Fruit fly (Drosophila melanogaster) whole organism, embryonic: ENCODE data around the gene CG7101.

ENCODE experiments used
- BtbVII ChIP-seq: fragments of 200-800 bp; sonication (Bioruptor generic); optimal IDR thresholded peaks from 3 replicates; lab custom pipeline; 2017; ENCODE audit warnings: missing biosample characterization, mild to moderate bottlenecking, missing genetic modification characterization
- Bteb2 ChIP-seq: fragments of 200-800 bp; sonication (Bioruptor generic); optimal IDR thresholded peaks from 2 replicates; lab custom pipeline; 2016; ENCODE audit warnings: missing biosample characterization, missing genetic modification characterization
- CG1024 ChIP-seq: fragments of 200-800 bp; sonication (Bioruptor generic); IDR thresholded peaks from 2 replicates; pipeline ENCODE4 v1.3.6; 2022; ENCODE audit warnings: missing biosample characterization, missing genetic modification characterization
- CG11398 ChIP-seq: fragments of 200-800 bp; sonication (Bioruptor generic); optimal IDR thresholded peaks from 2 replicates; lab custom pipeline; 2016; ENCODE audit warnings: missing biosample characterization, missing genetic modification characterization
- CG12104 ChIP-seq: fragments of 200-800 bp; sonication (Bioruptor generic); optimal IDR thresholded peaks from 3 replicates; lab custom pipeline; 2016; ENCODE audit warnings: missing biosample characterization, missing genetic modification characterization
- CG12155 ChIP-seq: fragments of 200-800 bp; sonication (Bioruptor generic); optimal IDR thresholded peaks from 3 replicates; lab custom pipeline; 2016; ENCODE audit warnings: missing biosample characterization, missing genetic modification characterization
- CG12299 ChIP-seq: fragments of 200-800 bp; sonication (Bioruptor generic); optimal IDR thresholded peaks from 2 replicates; lab custom pipeline; 2018; ENCODE audit warnings: missing biosample characterization, mild to moderate bottlenecking, missing genetic modification characterization
- CG12769 ChIP-seq: fragments of 200-800 bp; sonication (Bioruptor generic); optimal IDR thresholded peaks from 2 replicates; lab custom pipeline; 2019; ENCODE audit warnings: missing biosample characterization, mild to moderate bottlenecking, missing genetic modification characterization, moderate library complexity
- CG15269 ChIP-seq: fragments of 200-800 bp; sonication (Bioruptor generic); optimal IDR thresholded peaks from 2 replicates; lab custom pipeline; 2018; ENCODE audit warnings: missing biosample characterization, mild to moderate bottlenecking, missing genetic modification characterization, moderate library complexity
- CG16779 ChIP-seq: fragments of 200-800 bp; sonication (Bioruptor generic); IDR thresholded peaks from 2 replicates; pipeline ENCODE4 v1.3.6; 2022; ENCODE audit warnings: missing biosample characterization, missing genetic modification characterization
- CG16863 ChIP-seq: fragments of 200-800 bp; sonication (Bioruptor generic); optimal IDR thresholded peaks from 3 replicates; lab custom pipeline; 2016; ENCODE audit warnings: missing biosample characterization, missing genetic modification characterization
- CG17829 ChIP-seq: fragments of 200-800 bp; optimal IDR thresholded peaks from 2 replicates; lab custom pipeline; 2019; ENCODE audit warnings: missing biosample characterization, mild to moderate bottlenecking, missing genetic modification characterization, moderate library complexity
- CG18262 ChIP-seq: fragments of 200-800 bp; optimal IDR thresholded peaks from 3 replicates; lab custom pipeline; 2019; ENCODE audit warnings: missing biosample characterization, mild to moderate bottlenecking, missing genetic modification characterization, moderate library complexity
- CG2120 ChIP-seq: fragments of 200-800 bp; sonication (Bioruptor generic); optimal IDR thresholded peaks from 3 replicates; lab custom pipeline; 2016; ENCODE audit warnings: missing biosample characterization, missing genetic modification characterization
- CG30431 ChIP-seq: fragments of 200-800 bp; sonication (Bioruptor generic); optimal IDR thresholded peaks from 2 replicates; lab custom pipeline; 2017; ENCODE audit warnings: missing biosample characterization, missing genetic modification characterization
- CG32772 ChIP-seq: fragments of 200-800 bp; sonication (Bioruptor generic); IDR thresholded peaks from 2 replicates; pipeline ENCODE4 v1.3.6; 2022; ENCODE audit warnings: missing biosample characterization, missing genetic modification characterization
- CG34422 ChIP-seq: fragments of 200-800 bp; sonication (Bioruptor generic); IDR thresholded peaks from 3 replicates; pipeline ENCODE4 v1.3.6; 2022; ENCODE audit warnings: missing biosample characterization, missing genetic modification characterization
- CG3838 ChIP-seq: fragments of 200-800 bp; sonication (Bioruptor generic); optimal IDR thresholded peaks from 3 replicates; lab custom pipeline; 2016; ENCODE audit warnings: missing biosample characterization, missing genetic modification characterization
- CG43689 ChIP-seq: fragments of 200-800 bp; sonication (Bioruptor generic); IDR thresholded peaks from 2 replicates; pipeline ENCODE4 v1.3.6; 2022; ENCODE audit warnings: missing biosample characterization, missing genetic modification characterization
- CG6813 ChIP-seq: fragments of 200-800 bp; sonication (Bioruptor generic); optimal IDR thresholded peaks from 2 replicates; lab custom pipeline; 2017; ENCODE audit warnings: missing biosample characterization, missing genetic modification characterization, mild to moderate bottlenecking, moderate library complexity, missing genetic modification reagents
- CHES-1-like ChIP-seq: fragments of 200-800 bp; sonication (Bioruptor generic); optimal IDR thresholded peaks from 2 replicates; lab custom pipeline; 2016; ENCODE audit warnings: missing biosample characterization, missing genetic modification characterization
- Camta ChIP-seq: fragments of 200-800 bp; sonication (Bioruptor generic); optimal IDR thresholded peaks from 2 replicates; lab custom pipeline; 2016; ENCODE audit warnings: missing biosample characterization, missing genetic modification characterization
- Elba2 ChIP-seq: fragments of 200-800 bp; sonication (Bioruptor generic); optimal IDR thresholded peaks from 3 replicates; lab custom pipeline; 2016; ENCODE audit warnings: missing biosample characterization, missing genetic modification characterization
- NFAT ChIP-seq: fragments of 200-800 bp; sonication (Bioruptor generic); IDR thresholded peaks from 2 replicates; pipeline ENCODE4 v1.3.6; 2022; ENCODE audit warnings: missing biosample characterization, missing genetic modification characterization
- Ptx1 ChIP-seq: fragments of 200-800 bp; sonication (Bioruptor generic); IDR thresholded peaks from 2 replicates; pipeline ENCODE4 v1.3.6; 2022; ENCODE audit warnings: missing biosample characterization, missing genetic modification characterization
- Ravus ChIP-seq: fragments of 200-800 bp; sonication (Bioruptor generic); IDR thresholded peaks from 2 replicates; pipeline ENCODE4 v1.3.6; 2022; ENCODE audit warnings: missing biosample characterization, missing genetic modification characterization
- Scr ChIP-seq: fragments of 200-800 bp; sonication (Bioruptor generic); IDR thresholded peaks from 2 replicates; pipeline ENCODE4 v1.3.6; 2022; ENCODE audit warnings: missing biosample characterization, missing genetic modification characterization; ENCODE audit not compliant: partially characterized antibody
- Six4 ChIP-seq: fragments of 200-800 bp; sonication (Bioruptor generic); optimal IDR thresholded peaks from 2 replicates; lab custom pipeline; 2016; ENCODE audit warnings: missing biosample characterization, missing genetic modification characterization
- bsh ChIP-seq, 2 experiments: fragments of 200-800 bp; sonication (Bioruptor generic); optimal IDR thresholded peaks; 2 replicates each; lab custom pipeline; 2017 to 2018; ENCODE audit warnings: mild to moderate bottlenecking in 2 of 2, missing biosample characterization in 2 of 2, missing genetic modification characterization in 2 of 2, moderate library complexity in 1 of 2
- btn ChIP-seq: fragments of 200-800 bp; sonication (Bioruptor generic); optimal IDR thresholded peaks from 2 replicates; lab custom pipeline; 2016; ENCODE audit warnings: missing biosample characterization, missing genetic modification characterization
- cato ChIP-seq: fragments of 200-800 bp; sonication (Bioruptor generic); optimal IDR thresholded peaks from 2 replicates; lab custom pipeline; 2016; ENCODE audit warnings: missing biosample characterization, missing genetic modification characterization, borderline replicate concordance
- corto ChIP-seq: fragments of 200-800 bp; sonication (Bioruptor generic); optimal IDR thresholded peaks from 2 replicates; lab custom pipeline; 2016; ENCODE audit warnings: missing biosample characterization, mild to moderate bottlenecking, missing genetic modification characterization, moderate library complexity
- cwo ChIP-seq: fragments of 200-800 bp; sonication (Bioruptor generic); optimal IDR thresholded peaks from 3 replicates; lab custom pipeline; 2017; ENCODE audit warnings: missing biosample characterization, missing genetic modification characterization, mild to moderate bottlenecking, moderate library complexity, missing genetic modification reagents
- dati ChIP-seq: fragments of 200-800 bp; sonication (Bioruptor generic); IDR thresholded peaks from 2 replicates; pipeline ENCODE4 v1.3.6; 2022; ENCODE audit warnings: missing biosample characterization, missing genetic modification characterization
- ewg ChIP-seq: fragments of 200-800 bp; sonication (Bioruptor generic); optimal IDR thresholded peaks from 3 replicates; lab custom pipeline; 2017; ENCODE audit warnings: mild to moderate bottlenecking, missing biosample characterization, missing genetic modification reagents, missing genetic modification characterization
- fru ChIP-seq: fragments of >200 bp; optimal IDR thresholded peaks from 2 replicates; lab custom pipeline; 2017
- kah ChIP-seq: fragments of 200-800 bp; sonication (Bioruptor generic); optimal IDR thresholded peaks from 2 replicates; lab custom pipeline; 2018; ENCODE audit warnings: missing biosample characterization, mild to moderate bottlenecking, missing genetic modification characterization
- lola ChIP-seq, 3 experiments: fragments of >200 bp in 2 of 3; fragments of 200-800 bp in 1 of 3; sonication (Bioruptor generic) in 1 of 3; optimal IDR thresholded peaks; 2 replicates each; lab custom pipeline; 2017 to 2019; ENCODE audit warnings: missing biosample characterization in 3 of 3, missing genetic modification characterization in 3 of 3, mild to moderate bottlenecking in 1 of 3, moderate library complexity in 1 of 3
- nmo ChIP-seq: fragments of 200-800 bp; sonication (Bioruptor generic); optimal IDR thresholded peaks from 2 replicates; lab custom pipeline; 2018; ENCODE audit warnings: missing biosample characterization, mild to moderate bottlenecking, missing genetic modification characterization, moderate library complexity
- pb ChIP-seq: fragments of 200-800 bp; sonication (Bioruptor generic); optimal IDR thresholded peaks from 3 replicates; lab custom pipeline; 2016; ENCODE audit warnings: missing biosample characterization, missing genetic modification characterization
- peb ChIP-seq: fragments of 200-800 bp; sonication (Bioruptor generic); IDR thresholded peaks from 2 replicates; pipeline ENCODE4 v1.3.6; 2022; ENCODE audit warnings: missing biosample characterization, missing genetic modification characterization
- pros ChIP-seq: fragments of 200-800 bp; sonication (Bioruptor generic); optimal IDR thresholded peaks from 3 replicates; lab custom pipeline; 2019; ENCODE audit warnings: missing biosample characterization, mild to moderate bottlenecking, missing genetic modification characterization, moderate library complexity
- pum ChIP-seq: fragments of 200-800 bp; sonication (Bioruptor generic); optimal IDR thresholded peaks from 2 replicates; lab custom pipeline; 2016; ENCODE audit warnings: missing biosample characterization, missing genetic modification characterization
- scrt ChIP-seq: fragments of 200-800 bp; sonication (Bioruptor generic); optimal IDR thresholded peaks from 2 replicates; lab custom pipeline; 2018; ENCODE audit warnings: missing biosample characterization, mild to moderate bottlenecking, missing genetic modification characterization, moderate library complexity
- sd ChIP-seq: fragments of 200-800 bp; sonication (Bioruptor generic); optimal IDR thresholded peaks from 3 replicates; lab custom pipeline; 2018; ENCODE audit warnings: missing biosample characterization, mild to moderate bottlenecking, missing genetic modification characterization, moderate library complexity
- sna ChIP-seq: fragments of 200-800 bp; sonication (Bioruptor generic); IDR thresholded peaks from 2 replicates; pipeline ENCODE4 v1.3.6; 2022; ENCODE audit warnings: missing biosample characterization, missing genetic modification characterization; ENCODE audit not compliant: partially characterized antibody
- stc ChIP-seq: fragments of 200-800 bp; sonication (Bioruptor generic); IDR thresholded peaks from 2 replicates; pipeline ENCODE4 v1.3.6; 2022; ENCODE audit warnings: missing biosample characterization, missing genetic modification characterization
- tap ChIP-seq: fragments of 200-800 bp; optimal IDR thresholded peaks from 3 replicates; lab custom pipeline; 2019; ENCODE audit warnings: missing biosample characterization, mild to moderate bottlenecking, missing genetic modification characterization, moderate library complexity
- toy ChIP-seq: fragments of 200-800 bp; sonication (Bioruptor generic); IDR thresholded peaks from 2 replicates; pipeline ENCODE4 v1.3.6; 2022; ENCODE audit warnings: missing biosample characterization, missing genetic modification characterization

CG7101 gene

dm6 chrX:18843229-18844033, 13.0 kb downstream of the CG7101 start, which contains the start of gene htk (continued):
- TF ChIP-seq peb (GFP tag; lab: Robert Waterston, UW) (0 out of 2 replicates have a peak, but pooled peaks have one; percentile 40), kah (GFP tag; lab: Kevin White, UChicago) (no peak), ewg (GFP tag; lab: Kevin White, UChicago) (peak; percentile 40), cato (no peak), stc (GFP tag; lab: Robert Waterston, UW) (no peak; the same call in 1 of the 2 replicates), pros (GFP tag; lab: Kevin White, UChicago) (no peak), Elba2 (GFP tag; lab: Kevin White, UChicago) (peak; percentile 18), bsh (GFP tag; optimal IDR thresholded peaks at IDR 0.05; lab: Kevin White, UChicago) (peak in 1 of 2 experiments; percentile 41), BtbVII (GFP tag; lab: Kevin White, UChicago) (no peak), Scr (GFP tag; lab: Robert Waterston, UW) (peak; percentile 85), btn (GFP tag; lab: Kevin White, UChicago) (peak; percentile 23), tap (tag; lab: Kevin White, UChicago) (no peak), sd (peak; percentile 39), CG16779 (GFP tag; lab: Robert Waterston, UW) (no peak), pum (GFP tag; lab: Kevin White, UChicago) (peak; percentile 78), CG12155 (peak; percentile 59), CG34422 (peak; percentile 96), CG18262 (tag; lab: Kevin White, UChicago) (peak; percentile 43), CHES-1-like (GFP tag; lab: Kevin White, UChicago) (peak; percentile 87), CG11398 (GFP tag; lab: Kevin White, UChicago) (peak; percentile 31), toy (GFP tag; lab: Robert Waterston, UW) (no peak), CG12299 (tag; lab: Kevin White, UChicago) (peak; percentile 12), Ravus (GFP tag; lab: Robert Waterston, UW) (no peak), CG12104 (GFP tag; lab: Kevin White, UChicago) (peak; percentile 1), fru (lab: Kevin White, UChicago) (no peak), pb (GFP tag; lab: Kevin White, UChicago) (no peak), CG12769 (peak; percentile 69), scrt (GFP tag; lab: Kevin White, UChicago) (peak; percentile 58), CG3838 (GFP tag; lab: Kevin White, UChicago) (no peak), nmo (GFP tag; lab: Kevin White, UChicago) (peak; percentile 69), CG30431 (GFP tag; lab: Kevin White, UChicago) (no peak), dati (GFP tag; lab: Robert Waterston, UW) (no peak), Six4 (peak; percentile 41), cwo (GFP tag; lab: Kevin White, UChicago) (no peak), CG15269 (peak; percentile 52), Camta (peak; percentile 72), CG1024 (peak; percentile 50; the same call in 1 of the 2 replicates), corto (no peak), CG32772 (GFP tag; lab: Robert Waterston, UW) (peak; percentile 39; the same call in 1 of the 2 replicates), CG16863 (peak; percentile 22), CG2120 (GFP tag; lab: Kevin White, UChicago) (peak; percentile 71), CG43689 (GFP tag; lab: Robert Waterston, UW) (no peak), Bteb2 (peak; percentile 40), CG17829 (tag; lab: Kevin White, UChicago) (peak; percentile 79), lola (GFP tag; optimal IDR thresholded peaks at IDR 0.05; lab: Kevin White, UChicago) (peak in 1 of 3 experiments; percentile 16), Ptx1 (peak; percentile 64), CG6813 (GFP tag; lab: Kevin White, UChicago) (peak; percentile 22), NFAT (GFP tag; lab: Robert Waterston, UW) (peak; percentile 86), sna (peak; percentile 75)
